Worm (Caenorhabditis elegans): Measurements from ENCODE around the gene amt-2.
A peak's percentile ranks its signal among the peaks of the same experiment; 100 is the strongest.

The amt-2 gene

DNA sequence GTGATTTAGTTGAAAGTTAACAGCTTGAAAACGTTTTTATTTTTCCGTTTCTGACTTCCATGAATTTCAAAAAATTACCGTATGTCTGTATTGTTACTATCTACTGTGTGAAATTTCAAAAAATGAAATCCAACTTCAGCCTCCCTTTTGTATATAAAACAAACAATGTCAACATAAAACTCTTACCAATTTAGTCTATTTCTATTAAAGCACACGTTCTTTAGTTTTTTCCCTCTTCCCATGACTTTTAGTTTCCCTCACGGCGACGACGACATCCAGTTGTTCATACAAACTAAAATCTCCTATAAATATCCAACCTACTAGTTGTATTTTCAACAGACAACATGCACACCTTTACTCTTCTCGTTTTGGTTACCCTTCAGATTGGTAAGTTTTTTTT is 17.1 kb downstream of the amt-2 start, which contains the start of gene scl-3:
Gene scl-3 (plus strand): TSS at position 301 of the 400 bp plus-strand sequence.
- TF ChIP-seq mec-3 (tag; optimal IDR thresholded peaks at IDR 0.05; ENCODE audit: borderline replicate concordance) (no peak), dve-1 (tag; optimal IDR thresholded peaks at IDR 0.05) (no peak), lim-6 (tag; optimal IDR thresholded peaks at IDR 0.05) (no peak)

DNA sequence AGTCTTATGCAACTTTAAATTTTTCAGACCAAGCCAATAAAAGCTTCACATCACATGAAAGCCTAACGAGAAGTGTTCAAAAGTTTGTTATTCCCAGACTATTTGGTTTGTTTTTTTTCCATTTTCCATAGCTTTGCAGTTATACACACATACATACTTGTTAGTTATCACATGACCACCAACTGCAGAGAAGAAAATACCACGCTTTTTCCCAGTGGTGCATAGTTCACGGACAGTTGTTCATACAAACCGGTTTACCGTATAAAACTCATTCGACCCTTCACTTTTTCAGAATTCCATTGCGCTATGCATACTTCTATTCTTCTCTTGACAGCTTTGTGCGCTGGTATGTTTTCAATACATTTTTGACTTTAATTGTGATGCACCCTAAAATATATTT is 21.5 kb downstream of the amt-2 start, which contains the start of gene scl-5:
Gene scl-5 (plus strand): TSS at position 301 of the 400 bp plus-strand sequence.
- no peak for TF ChIP-seq sox-2 (GFP tag; IDR thresholded peaks at IDR 0.05)

DNA sequence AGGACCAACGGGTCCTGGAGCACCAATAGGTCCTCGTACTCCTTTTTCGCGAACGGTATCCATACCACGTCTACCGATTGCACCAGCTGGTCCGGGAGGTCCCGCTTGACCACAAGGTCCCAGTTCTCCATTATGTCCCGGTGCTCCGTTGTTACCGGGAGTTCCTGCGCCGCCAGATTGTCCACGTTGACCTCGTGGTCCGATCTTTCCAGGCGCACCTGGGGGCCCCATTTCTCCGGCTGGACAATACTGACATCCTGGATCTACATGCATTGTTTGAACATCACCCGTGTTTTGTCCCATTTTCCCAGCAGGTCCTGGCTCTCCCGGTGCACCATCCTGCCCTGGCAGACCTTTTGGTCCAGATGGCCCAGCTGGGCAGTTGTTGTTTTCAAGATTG is 23.9 kb downstream of the amt-2 start:
- TF ChIP-seq zip-5 (tag; optimal IDR thresholded peaks at IDR 0.05) (no peak), T23F11.4 (GFP tag; optimal IDR thresholded peaks at IDR 0.05) (no peak), elt-4 (tag; optimal IDR thresholded peaks at IDR 0.05) (peak; percentile 37), ceh-48 (tag; optimal IDR thresholded peaks at IDR 0.05) (no peak)

DNA sequence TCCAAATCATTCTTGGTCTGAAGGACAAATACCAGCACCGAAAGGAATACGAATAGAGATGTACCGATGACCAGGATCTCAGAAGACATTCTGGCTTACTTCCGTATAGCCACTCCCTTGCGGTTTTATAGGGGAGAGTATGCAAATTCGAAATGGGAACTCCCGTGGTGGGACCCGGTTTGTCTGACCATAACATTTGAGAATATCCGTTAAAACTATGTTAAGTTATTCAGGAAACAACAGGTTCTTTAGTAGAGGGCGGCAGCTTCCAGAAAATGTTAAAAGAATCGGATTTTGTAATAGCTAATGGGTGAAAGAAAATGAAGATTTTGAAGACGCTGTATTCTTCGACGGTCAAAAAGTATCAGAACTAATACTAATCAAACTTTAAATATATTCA is 25.0 kb downstream of the amt-2 start, which contains the start of gene col-131:
Gene col-131 (minus strand): TSS at position 101 of the 400 bp plus-strand sequence.
- no peak for TF ChIP-seq pag-3 (tag; optimal IDR thresholded peaks at IDR 0.05; ENCODE audit: borderline replicate concordance)
- no peak for TF ChIP-seq zip-5 (tag; optimal IDR thresholded peaks at IDR 0.05)
- TF ChIP-seq che-1 (tag; optimal IDR thresholded peaks at IDR 0.05), result no peak

DNA sequence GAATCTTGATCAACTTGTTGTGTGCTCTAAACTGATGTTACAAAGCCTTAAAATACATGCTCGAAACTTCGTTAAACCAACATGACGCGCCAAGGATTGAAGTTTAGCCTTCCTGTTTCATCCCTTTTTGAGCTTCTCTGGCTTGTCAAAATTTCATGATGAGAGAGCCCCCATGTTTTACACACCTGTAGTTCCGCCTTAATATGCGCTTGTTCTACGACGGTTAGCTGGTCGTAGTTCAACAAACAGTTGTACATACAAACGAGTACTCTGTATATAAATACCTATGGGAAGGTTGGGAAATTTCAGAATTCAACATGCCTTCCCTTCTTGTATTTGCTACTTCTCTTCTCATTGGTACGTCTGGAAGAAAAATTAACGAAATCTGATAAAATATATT is 26.3 kb downstream of the amt-2 start, which contains the start of gene scl-6:
Gene scl-6 (plus strand): TSS at position 301 of the 400 bp plus-strand sequence.
- TF ChIP-seq ceh-9 (tag; optimal IDR thresholded peaks at IDR 0.05) (no peak), K02D7.2 (tag; optimal IDR thresholded peaks at IDR 0.05) (no peak), fkh-6 (tag; optimal IDR thresholded peaks at IDR 0.05) (no peak), rnt-1 (tag; optimal IDR thresholded peaks at IDR 0.05) (no peak), pha-4 (tag; optimal IDR thresholded peaks at IDR 0.05) (no peak), T23F11.4 (GFP tag; optimal IDR thresholded peaks at IDR 0.05) (no peak), unc-42 (tag; optimal IDR thresholded peaks at IDR 0.05) (no peak), ahr-1 (tag; optimal IDR thresholded peaks at IDR 0.05) (no peak), hlh-8 (tag; optimal IDR thresholded peaks at IDR 0.05) (no peak), sdc-2 (tag; optimal IDR thresholded peaks at IDR 0.05) (no peak), ceh-14 (tag; optimal IDR thresholded peaks at IDR 0.05) (no peak), ceh-45 (GFP tag; IDR thresholded peaks at IDR 0.05) (no peak), ref-2 (tag; optimal IDR thresholded peaks at IDR 0.05) (no peak), gmeb-2 (tag; optimal IDR thresholded peaks at IDR 0.05) (no peak), pag-3 (tag; optimal IDR thresholded peaks at IDR 0.05; ENCODE audit: borderline replicate concordance) (no peak), hlh-6 (tag; optimal IDR thresholded peaks at IDR 0.05) (no peak), unc-3 (GFP tag; conservative IDR thresholded peaks at IDR 0.05) (no peak), unc-3 (tag; optimal IDR thresholded peaks at IDR 0.05) (no peak), fax-1 (tag; optimal IDR thresholded peaks at IDR 0.05) (no peak), tbx-7 (tag; optimal IDR thresholded peaks at IDR 0.05) (no peak)

DNA sequence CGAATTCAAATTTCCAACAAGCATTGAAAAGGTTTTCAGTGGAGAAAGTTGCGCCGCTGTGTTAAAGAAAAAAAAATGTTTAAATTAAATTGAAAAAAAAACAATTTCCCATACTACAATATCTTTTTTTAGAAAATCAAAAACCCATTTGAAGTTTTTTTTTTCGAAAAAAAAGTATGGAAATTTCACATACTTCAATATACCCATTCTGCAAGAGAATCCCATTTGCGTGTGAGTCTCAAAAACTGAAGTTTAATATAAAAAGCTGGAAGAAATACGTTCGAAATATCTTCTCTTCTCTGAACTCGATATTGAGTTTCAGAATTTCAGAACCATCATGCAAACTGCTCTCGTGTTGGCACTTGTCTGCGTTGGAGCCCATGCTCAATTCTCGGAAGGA is 28.0 kb downstream of the amt-2 start, which contains the start of gene scl-7:
Gene scl-7 (plus strand): TSS at position 301 of the 400 bp plus-strand sequence.
- TF ChIP-seq hlh-6 (tag; optimal IDR thresholded peaks at IDR 0.05) (no peak), ceh-19 (GFP tag; optimal IDR thresholded peaks at IDR 0.05) (no peak), dve-1 (tag; optimal IDR thresholded peaks at IDR 0.05) (no peak), T23F11.4 (GFP tag; optimal IDR thresholded peaks at IDR 0.05) (no peak), ceh-45 (GFP tag; IDR thresholded peaks at IDR 0.05) (no peak), fkh-6 (tag; optimal IDR thresholded peaks at IDR 0.05) (no peak), ceh-9 (tag; optimal IDR thresholded peaks at IDR 0.05) (no peak)

DNA sequence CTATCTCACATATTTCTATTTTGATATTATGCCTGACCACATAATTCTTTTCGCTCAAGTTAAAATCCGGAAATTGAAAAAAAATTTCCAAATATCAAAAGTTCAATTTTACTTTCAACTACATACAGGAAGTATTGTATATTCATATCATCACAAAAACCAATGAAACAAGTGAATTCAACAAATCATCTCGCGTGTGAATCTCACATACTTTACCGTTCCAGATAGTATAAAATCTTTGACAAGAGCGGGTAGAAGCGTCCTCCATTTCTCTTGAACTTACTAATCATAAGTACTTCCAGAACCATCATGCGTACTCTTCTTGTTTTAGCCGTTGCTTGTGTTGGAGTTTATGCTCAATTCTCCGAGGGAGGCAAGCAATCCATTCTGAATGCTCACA is 29.3 kb downstream of the amt-2 start, which contains the start of gene scl-8:
Gene scl-8 (plus strand): TSS at position 301 of the 400 bp plus-strand sequence.
- TF ChIP-seq fkh-10 (GFP tag; optimal IDR thresholded peaks at IDR 0.05) (no peak), C38D4.7 (GFP tag; optimal IDR thresholded peaks at IDR 0.05) (no peak)

All from whole organism, late embryonic.